Fruit fly (Drosophila melanogaster): ENCODE data around the gene CG31407.

CG31407 gene

DNA sequence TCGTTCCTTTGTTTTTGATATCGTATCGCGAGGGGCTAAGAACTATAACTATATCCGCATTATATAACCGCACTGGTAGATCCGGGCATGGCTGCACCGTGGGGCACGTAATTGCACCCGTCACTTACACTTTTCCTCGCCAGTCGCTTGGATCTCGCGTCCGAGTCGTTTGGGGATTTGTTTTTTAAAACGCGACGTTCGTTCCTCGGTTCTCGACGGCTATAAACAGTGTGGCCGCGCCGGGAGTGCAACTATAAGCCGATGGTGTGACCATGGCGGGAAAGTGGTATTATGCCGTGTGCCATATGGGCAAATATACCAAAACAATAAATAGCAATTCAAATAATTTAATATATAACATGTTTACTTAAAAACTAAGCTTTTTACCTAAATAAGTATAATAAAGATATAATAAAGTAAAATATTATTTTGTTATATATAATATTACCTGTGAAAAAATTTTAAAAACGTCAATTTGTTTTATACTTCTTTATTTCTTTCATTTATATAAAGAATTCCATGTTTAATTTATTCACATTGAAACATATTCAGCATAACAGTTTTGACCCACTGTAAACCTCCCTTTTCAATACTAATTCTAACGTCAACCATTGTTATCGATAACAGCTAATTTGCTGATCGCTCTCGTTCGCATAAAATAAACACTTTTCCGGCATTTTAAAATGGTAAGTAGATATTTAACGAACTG is 17.9 kb upstream of the CG31407 start, which contains the start of the genes Mical and CG3909 (continued):
- TF ChIP-seq ranshi (GFP tag; IDR thresholded peaks at IDR 0.05) (peak; percentile 91), ci (GFP tag; IDR thresholded peaks at IDR 0.05) (peak; percentile 70), CG32767 (GFP tag; IDR thresholded peaks at IDR 0.05) (peak; percentile 76; the same call in 1 of the 2 replicates), cwo (GFP tag; optimal IDR thresholded peaks at IDR 0.05) (peak; percentile 67), CG7357 (GFP tag; IDR thresholded peaks at IDR 0.05) (peak; percentile 62; the same call in 2 of the 3 replicates), al (GFP tag; IDR thresholded peaks at IDR 0.05) (peak; percentile 89), eyg (GFP tag; optimal IDR thresholded peaks at IDR 0.05) (peak; percentile 29), CG5180 (GFP tag; optimal IDR thresholded peaks at IDR 0.05) (peak; percentile 32), tna (GFP tag; IDR thresholded peaks at IDR 0.05; ENCODE audit: partially characterized antibody) (peak; percentile 66), CG10543 (GFP tag; optimal IDR thresholded peaks at IDR 0.05) (peak; percentile 48), lilli (GFP tag; optimal IDR thresholded peaks at IDR 0.05) (peak; percentile 66), trem (tag; optimal IDR thresholded peaks at IDR 0.05) (peak; percentile 85), CG4730 (GFP tag; IDR thresholded peaks at IDR 0.05) (peak; percentile 89), B-H1 (GFP tag; IDR thresholded peaks at IDR 0.05) (peak; percentile 89), oc (tag; optimal IDR thresholded peaks at IDR 0.05) (peak; percentile 71), stwl (tag; optimal IDR thresholded peaks at IDR 0.05) (peak; percentile 61), Mrtf (GFP tag; IDR thresholded peaks at IDR 0.05) (peak; percentile 78; the same call in 2 of the 3 replicates), ara (GFP tag; IDR thresholded peaks at IDR 0.05) (peak; percentile 59; the same call in 1 of the 2 replicates), pan (optimal IDR thresholded peaks at IDR 0.05) (no peak), pan (GFP tag; optimal IDR thresholded peaks at IDR 0.05 in 1 of 2, IDR thresholded peaks at IDR 0.05 in 1 of 2) (peak in 1 of 2 experiments; percentile 95), CG10209 (GFP tag; optimal IDR thresholded peaks at IDR 0.05) (peak; percentile 76), salm (tag; optimal IDR thresholded peaks at IDR 0.05) (peak; percentile 61), Dek (tag; optimal IDR thresholded peaks at IDR 0.05) (peak; percentile 89), CG18262 (tag; optimal IDR thresholded peaks at IDR 0.05) (peak; percentile 91), D19A (tag; optimal IDR thresholded peaks at IDR 0.05) (peak; percentile 82), Optix (GFP tag; IDR thresholded peaks at IDR 0.05) (0 out of 3 replicates have a peak, but pooled peaks have one; percentile 7), Eip74EF (GFP tag; optimal IDR thresholded peaks at IDR 0.05) (peak in 1 of 2 experiments; percentile 66), emc (GFP tag; optimal IDR thresholded peaks at IDR 0.05) (no peak), chm (GFP tag; IDR thresholded peaks at IDR 0.05) (peak; percentile 85), CG3163 (GFP tag; optimal IDR thresholded peaks at IDR 0.05) (no peak), CTCF (GFP tag; optimal IDR thresholded peaks at IDR 0.05) (peak; percentile 33), CG10274 (GFP tag; optimal IDR thresholded peaks at IDR 0.05) (no peak), run (tag; optimal IDR thresholded peaks at IDR 0.05) (peak; percentile 63), CG7556 (GFP tag; optimal IDR thresholded peaks at IDR 0.05) (peak; percentile 86), CG6272 (GFP tag; IDR thresholded peaks at IDR 0.05) (peak; percentile 76), HmgD (GFP tag; optimal IDR thresholded peaks at IDR 0.05) (no peak), dimm (GFP tag; IDR thresholded peaks at IDR 0.05) (peak; percentile 77), Ada2b (GFP tag; IDR thresholded peaks at IDR 0.05) (peak; percentile 88), fd3F (GFP tag; optimal IDR thresholded peaks at IDR 0.05) (peak; percentile 82), sr (GFP tag; IDR thresholded peaks at IDR 0.05) (peak; percentile 12; the same call in 1 of the 3 replicates), Oaz (GFP tag; IDR thresholded peaks at IDR 0.05) (peak; percentile 76), CG4282 (GFP tag; optimal IDR thresholded peaks at IDR 0.05) (peak; percentile 50), CG1647 (GFP tag; optimal IDR thresholded peaks at IDR 0.05) (no peak), CG7271 (tag; optimal IDR thresholded peaks at IDR 0.05) (peak; percentile 9), bcd (GFP tag; optimal IDR thresholded peaks at IDR 0.05) (peak; percentile 74), CG2116 (GFP tag; optimal IDR thresholded peaks at IDR 0.05) (peak; percentile 66), jumu (GFP tag; optimal IDR thresholded peaks at IDR 0.05) (peak; percentile 27), CG12104 (GFP tag; optimal IDR thresholded peaks at IDR 0.05) (peak; percentile 80), fu2 (GFP tag; optimal IDR thresholded peaks at IDR 0.05) (no peak), H2.0 (GFP tag; IDR thresholded peaks at IDR 0.05) (peak; percentile 91)

Data from whole organism, embryonic.